Worm (Caenorhabditis elegans): ENCODE data around the gene T27A10.6.

DNA sequence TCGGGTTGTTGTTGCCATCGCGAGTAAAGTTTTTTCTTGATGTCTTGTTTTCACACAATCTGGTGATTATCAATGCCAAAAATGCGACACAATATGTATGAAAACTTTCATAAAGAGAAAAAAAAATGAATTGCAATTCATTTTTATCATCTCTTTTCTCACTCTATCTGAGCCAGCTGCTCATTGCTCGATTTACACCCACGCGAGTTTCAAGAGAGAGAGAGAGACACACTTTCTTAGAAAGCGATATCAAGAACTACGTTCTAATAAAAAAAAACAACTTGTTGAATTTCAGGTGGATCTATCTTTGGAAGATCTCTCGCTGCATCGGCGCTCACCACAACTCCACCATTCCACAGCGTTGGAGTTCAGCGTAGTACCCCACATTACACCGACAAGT, 6.5 kb upstream of the T27A10.6 start:
- TF ChIP-seq lin-35 (GFP tag; optimal IDR thresholded peaks at IDR 0.05), result no peak
- no peak for TF ChIP-seq nhr-11 (tag; optimal IDR thresholded peaks at IDR 0.05)
- TF ChIP-seq fos-1 (tag; optimal IDR thresholded peaks at IDR 0.05), result no peak
- no peak for TF ChIP-seq snpc-4 (tag; optimal IDR thresholded peaks at IDR 0.05)
- TF ChIP-seq unc-62 (GFP tag; optimal IDR thresholded peaks at IDR 0.05), result no peak
